Fruit fly (Drosophila melanogaster) whole organism: ENCODE measurements around the gene CG12592.

Experiments used
- CG8478 ChIP-seq: fragments of >200 bp; optimal IDR thresholded peaks from 2 replicates; lab custom pipeline; 2018; ENCODE audit warnings: inconsistent platforms
- EcR ChIP-seq, 2 experiments: fragments of >200 bp; optimal IDR thresholded peaks; 2 replicates each; lab custom pipeline; 2017; ENCODE audit warnings: missing biosample characterization in 2 of 2, missing genetic modification characterization in 2 of 2, missing genetic modification reagents in 2 of 2
- pan ChIP-seq: fragments of >200 bp; optimal IDR thresholded peaks from 2 replicates; lab custom pipeline; 2017
- psq ChIP-seq: fragments of >200 bp; optimal IDR thresholded peaks from 2 replicates; lab custom pipeline; 2017

- no peak for TF ChIP-seq pan (lab: Kevin White, UChicago)
- TF ChIP-seq CG8478 = no peak
- no peak for TF ChIP-seq psq (lab: Kevin White, UChicago)
- peak; percentile 44 to 79 for TF ChIP-seq EcR (GFP tag; optimal IDR thresholded peaks at IDR 0.05; lab: Kevin White, UChicago)
These were observed 13.9 kb downstream of the CG12592 start for dm6 chr3R:10351960-10352458.
